Worm (Caenorhabditis elegans) whole organism, young adult: ENCODE results near the gene ugt-36.

Experiments used
- B0019.2 ChIP-seq: fragments of 200-800 bp; sonication (Bioruptor generic); conservative IDR thresholded peaks from 2 replicates; pipeline ENCODE4 v1.3.6; 2022; ENCODE audit warnings: missing genetic modification reagents, missing genetic modification characterization, missing compliant biosample characterization
- B0035.1 ChIP-seq: sonication (generic microtip); optimal IDR thresholded peaks from 2 replicates; lab custom pipeline; 2016; ENCODE audit warnings: missing genetic modification characterization, mild to moderate bottlenecking, missing compliant biosample characterization, missing genotype, missing genetic modification reagents
- C06A6.2 ChIP-seq: fragments of 200-800 bp; sonication (Bioruptor generic); conservative IDR thresholded peaks from 2 replicates; pipeline ENCODE4 v1.3.6; 2022; ENCODE audit warnings: missing genetic modification characterization, missing compliant biosample characterization
- F22D6.2 ChIP-seq: sonication (generic microtip); optimal IDR thresholded peaks from 2 replicates; lab custom pipeline; 2016; ENCODE audit warnings: mild to moderate bottlenecking, missing genetic modification characterization, missing compliant biosample characterization
- F37B4.10 ChIP-seq: fragments of 200-800 bp; sonication (Bioruptor generic); IDR thresholded peaks from 2 replicates; pipeline ENCODE4 v1.3.6; 2022; ENCODE audit warnings: missing genetic modification characterization, missing compliant biosample characterization
- F39B2.1 ChIP-seq: fragments of 200-800 bp; sonication (Bioruptor generic); IDR thresholded peaks from 2 replicates; pipeline ENCODE4 v1.3.6; 2022; ENCODE audit warnings: missing genetic modification reagents, missing genetic modification characterization, missing compliant biosample characterization
- F52B5.7 ChIP-seq: sonication (generic microtip); optimal IDR thresholded peaks from 2 replicates; lab custom pipeline; 2016; ENCODE audit warnings: mild to moderate bottlenecking, missing genetic modification characterization, missing compliant biosample characterization
- T07F8.4 ChIP-seq: sonication (generic microtip); optimal IDR thresholded peaks from 2 replicates; lab custom pipeline; 2016; ENCODE audit warnings: mild to moderate bottlenecking, missing genetic modification characterization, moderate library complexity, missing compliant biosample characterization
- Y53F4B.3 ChIP-seq: fragments of 200-800 bp; sonication (Bioruptor generic); IDR thresholded peaks from 2 replicates; pipeline ENCODE4 v1.3.6; 2022; ENCODE audit warnings: missing genetic modification reagents, missing genetic modification characterization, missing compliant biosample characterization
- Y95B8A.8 ChIP-seq: fragments of 200-800 bp; sonication (Bioruptor generic); IDR thresholded peaks from 2 replicates; pipeline ENCODE4 v1.3.6; 2022; ENCODE audit warnings: missing genetic modification reagents, missing genetic modification characterization, missing compliant biosample characterization
- ZK185.1 ChIP-seq: sonication (generic microtip); optimal IDR thresholded peaks from 2 replicates; lab custom pipeline; 2016; ENCODE audit warnings: mild to moderate bottlenecking, missing genetic modification characterization, missing compliant biosample characterization; ENCODE audit not compliant: poor library complexity, severe bottlenecking
- ama-1 ChIP-seq, 3 experiments: fragments of 150-350 bp in 1 of 3; sonication (generic microtip) in 2 of 3; optimal IDR thresholded peaks; 2 replicates each; lab custom pipeline; 2014 to 2018; ENCODE audit warnings: missing biosample characterization in 2 of 3, missing genetic modification characterization in 2 of 3, missing genetic modification reagents in 2 of 3
- atf-7 ChIP-seq: sonication (generic microtip); optimal IDR thresholded peaks from 2 replicates; lab custom pipeline; 2017; ENCODE audit warnings: mild to moderate bottlenecking, missing genetic modification characterization, missing compliant biosample characterization
- attf-3 ChIP-seq: fragments of 200-800 bp; sonication (Bioruptor generic); conservative IDR thresholded peaks from 2 replicates; pipeline ENCODE4 v1.3.6; 2022; ENCODE audit warnings: missing genetic modification reagents, missing genetic modification characterization, missing compliant biosample characterization
- attf-5 ChIP-seq: fragments of 200-800 bp; sonication (Bioruptor generic); optimal IDR thresholded peaks from 2 replicates; lab custom pipeline; 2018; ENCODE audit warnings: mild to moderate bottlenecking, missing genetic modification characterization, missing compliant biosample characterization
- attf-6 ChIP-seq: fragments of 200-800 bp; sonication (Bioruptor generic); IDR thresholded peaks from 2 replicates; pipeline ENCODE4 v1.3.6; 2022; ENCODE audit warnings: missing genetic modification reagents, missing genetic modification characterization, missing compliant biosample characterization
- bed-1 ChIP-seq: fragments of 200-800 bp; sonication (Bioruptor generic); IDR thresholded peaks from 2 replicates; pipeline ENCODE4 v1.3.6; 2022; ENCODE audit warnings: missing genetic modification reagents, missing genetic modification characterization, missing compliant biosample characterization
- ccch-3 ChIP-seq: fragments of 200-800 bp; sonication (Bioruptor generic); optimal IDR thresholded peaks from 2 replicates; lab custom pipeline; 2018; ENCODE audit warnings: mild to moderate bottlenecking, missing genetic modification characterization, missing compliant biosample characterization
- ceh-91 ChIP-seq: fragments of 200-800 bp; sonication (Bioruptor generic); IDR thresholded peaks from 2 replicates; pipeline ENCODE4 v1.3.6; 2022; ENCODE audit warnings: missing genetic modification reagents, missing genetic modification characterization, missing compliant biosample characterization
- dpff-1 ChIP-seq: sonication (generic microtip); optimal IDR thresholded peaks from 2 replicates; lab custom pipeline; 2017; ENCODE audit warnings: mild to moderate bottlenecking, missing genetic modification characterization, missing compliant biosample characterization
- dpl-1 ChIP-seq: fragments of 150-350 bp; optimal IDR thresholded peaks from 2 replicates; lab custom pipeline; 2014; ENCODE audit warnings: missing biosample characterization, missing genetic modification reagents, missing genetic modification characterization
- egrh-3 ChIP-seq: fragments of 200-800 bp; sonication (Bioruptor generic); IDR thresholded peaks from 2 replicates; pipeline ENCODE4 v1.3.6; 2022; ENCODE audit warnings: missing genetic modification reagents, missing genetic modification characterization, missing compliant biosample characterization
- ekl-4 ChIP-seq: fragments of 200-800 bp; sonication (Bioruptor generic); IDR thresholded peaks from 2 replicates; pipeline ENCODE4 v1.3.6; 2022; ENCODE audit warnings: missing genetic modification reagents, missing genetic modification characterization, missing compliant biosample characterization
- gei-17 ChIP-seq: fragments of 200-800 bp; sonication (Bioruptor generic); optimal IDR thresholded peaks from 2 replicates; lab custom pipeline; 2018; ENCODE audit warnings: mild to moderate bottlenecking, missing genetic modification characterization, missing compliant biosample characterization
- hlh-12 ChIP-seq: sonication (generic microtip); optimal IDR thresholded peaks from 2 replicates; lab custom pipeline; 2016; ENCODE audit warnings: missing genetic modification characterization, missing compliant biosample characterization
- hsf-1 ChIP-seq: fragments of 200-800 bp; sonication (Bioruptor generic); IDR thresholded peaks from 2 replicates; pipeline ENCODE4 v1.3.6; 2022; ENCODE audit warnings: missing genetic modification reagents, missing genetic modification characterization, missing compliant biosample characterization
- lin-40 ChIP-seq: sonication (generic microtip); optimal IDR thresholded peaks from 2 replicates; lab custom pipeline; 2016; ENCODE audit warnings: missing genetic modification characterization, mild to moderate bottlenecking, missing compliant biosample characterization, missing genotype, missing genetic modification reagents
- lin-54 ChIP-seq: fragments of 200-800 bp; sonication (Bioruptor generic); optimal IDR thresholded peaks from 2 replicates; lab custom pipeline; 2018; ENCODE audit warnings: mild to moderate bottlenecking, missing genetic modification characterization, missing compliant biosample characterization
- lsl-1 ChIP-seq: fragments of 200-800 bp; sonication (Bioruptor generic); optimal IDR thresholded peaks from 2 replicates; lab custom pipeline; 2018; ENCODE audit warnings: mild to moderate bottlenecking, missing genetic modification characterization, moderate library complexity, missing compliant biosample characterization
- madf-10 ChIP-seq: sonication (generic microtip); optimal IDR thresholded peaks from 2 replicates; lab custom pipeline; 2016; ENCODE audit warnings: mild to moderate bottlenecking, missing genetic modification characterization, missing compliant biosample characterization
- madf-3 ChIP-seq: fragments of 200-800 bp; sonication (Bioruptor generic); IDR thresholded peaks from 2 replicates; pipeline ENCODE4 v1.3.6; 2022; ENCODE audit warnings: missing genetic modification reagents, missing genetic modification characterization, missing compliant biosample characterization
- madf-8 ChIP-seq: fragments of 200-800 bp; sonication (Bioruptor generic); conservative IDR thresholded peaks from 2 replicates; pipeline ENCODE4 v1.3.6; 2022; ENCODE audit warnings: missing genetic modification reagents, missing genetic modification characterization, missing compliant biosample characterization
- mcd-1 ChIP-seq: fragments of 200-800 bp; sonication (Bioruptor generic); IDR thresholded peaks from 2 replicates; pipeline ENCODE4 v1.3.6; 2022; ENCODE audit warnings: missing genetic modification reagents, missing genetic modification characterization, missing compliant biosample characterization
- mel-28 ChIP-seq: sonication (generic microtip); optimal IDR thresholded peaks from 2 replicates; lab custom pipeline; 2016; ENCODE audit warnings: borderline replicate concordance, mild to moderate bottlenecking, missing genetic modification characterization, missing compliant biosample characterization
- mxl-1 ChIP-seq: sonication (generic microtip); optimal IDR thresholded peaks from 2 replicates; lab custom pipeline; 2016; ENCODE audit warnings: missing genetic modification characterization, missing compliant biosample characterization
- nfyb-1 ChIP-seq: fragments of 200-800 bp; sonication (Bioruptor generic); IDR thresholded peaks from 2 replicates; pipeline ENCODE4 v1.3.6; 2022; ENCODE audit warnings: missing genetic modification reagents, missing genetic modification characterization, missing compliant biosample characterization
- nhr-120 ChIP-seq: fragments of 200-800 bp; sonication (Bioruptor generic); IDR thresholded peaks from 2 replicates; pipeline ENCODE4 v1.3.6; 2022; ENCODE audit warnings: missing genetic modification characterization, missing compliant biosample characterization
- nhr-80 ChIP-seq: sonication (generic microtip); optimal IDR thresholded peaks from 2 replicates; lab custom pipeline; 2016; ENCODE audit warnings: missing genetic modification characterization, missing compliant biosample characterization
- pbrm-1 ChIP-seq: fragments of 200-800 bp; sonication (Bioruptor generic); IDR thresholded peaks from 2 replicates; pipeline ENCODE4 v1.3.6; 2022; ENCODE audit warnings: missing genetic modification reagents, missing genetic modification characterization, missing compliant biosample characterization
- pha-4 ChIP-seq: fragments of 150-350 bp; sonication (generic microtip); optimal IDR thresholded peaks from 2 replicates; lab custom pipeline; 2014; ENCODE audit warnings: missing biosample characterization, missing genetic modification reagents, missing genetic modification characterization
- rcor-1 ChIP-seq: fragments of 200-800 bp; sonication (Bioruptor generic); IDR thresholded peaks from 2 replicates; pipeline ENCODE4 v1.3.6; 2022; ENCODE audit warnings: missing genetic modification reagents, missing genetic modification characterization, missing compliant biosample characterization
- rec-8 ChIP-seq, 2 experiments: sonication (generic microtip); optimal IDR thresholded peaks; 2 replicates each; lab custom pipeline; 2016; ENCODE audit warnings: mild to moderate bottlenecking in 2 of 2, missing genetic modification characterization in 2 of 2, missing genetic modification reagents in 2 of 2, missing genotype in 2 of 2, missing biosample characterization in 1 of 2, missing compliant biosample characterization in 1 of 2, moderate library complexity in 1 of 2
- sea-2 ChIP-seq: fragments of 200-800 bp; sonication (Bioruptor generic); IDR thresholded peaks from 2 replicates; pipeline ENCODE4 v1.3.6; 2022; ENCODE audit warnings: missing genetic modification characterization, missing compliant biosample characterization
- snpc-1.1 ChIP-seq: sonication (generic microtip); optimal IDR thresholded peaks from 2 replicates; lab custom pipeline; 2017; ENCODE audit warnings: missing genetic modification characterization, mild to moderate bottlenecking, missing compliant biosample characterization, antibody characterized with exemption, moderate library complexity, missing genotype, missing genetic modification reagents; ENCODE audit not compliant: insufficient read depth
- snpc-1.3 ChIP-seq: sonication (generic microtip); optimal IDR thresholded peaks from 2 replicates; lab custom pipeline; 2017; ENCODE audit warnings: missing genetic modification characterization, mild to moderate bottlenecking, missing compliant biosample characterization, antibody characterized with exemption, moderate library complexity, missing genotype, missing genetic modification reagents; ENCODE audit not compliant: insufficient read depth
- xnd-1 ChIP-seq: sonication (generic microtip); optimal IDR thresholded peaks from 2 replicates; lab custom pipeline; 2016; ENCODE audit warnings: missing genotype, missing genetic modification reagents, missing genetic modification characterization, missing compliant biosample characterization
- zim-3 ChIP-seq: sonication (generic microtip); optimal IDR thresholded peaks from 2 replicates; lab custom pipeline; 2017; ENCODE audit warnings: mild to moderate bottlenecking, missing genetic modification characterization, moderate library complexity, missing compliant biosample characterization
- ztf-18 ChIP-seq: sonication (generic microtip); optimal IDR thresholded peaks from 2 replicates; lab custom pipeline; 2016; ENCODE audit warnings: missing genotype, mild to moderate bottlenecking, missing genetic modification characterization, missing compliant biosample characterization
- ztf-22 ChIP-seq: fragments of 200-800 bp; sonication (Bioruptor generic); optimal IDR thresholded peaks from 2 replicates; lab custom pipeline; 2018; ENCODE audit warnings: mild to moderate bottlenecking, missing genetic modification characterization, moderate library complexity, missing compliant biosample characterization

The ugt-36 gene

DNA sequence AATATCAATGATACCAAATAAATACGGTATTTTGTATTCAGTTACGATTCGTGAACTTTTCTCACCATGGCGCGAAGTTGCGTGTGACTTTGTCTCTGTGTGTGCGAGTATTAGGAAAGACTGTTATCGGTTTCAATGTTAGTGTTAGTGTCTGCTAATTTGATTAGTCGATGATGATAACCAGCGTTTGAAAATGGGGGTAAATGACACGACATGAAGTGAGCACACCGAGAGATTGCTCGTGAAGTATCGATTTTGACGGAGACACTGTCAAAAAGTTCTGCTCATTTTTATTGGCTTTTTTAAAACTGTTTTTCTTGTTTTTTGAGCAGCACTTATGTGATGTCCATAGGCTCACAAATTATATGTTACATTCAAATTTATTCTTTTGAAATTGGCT lies 31.6 kb downstream of the ugt-36 start:
- TF ChIP-seq dpl-1 (no peak), nfyb-1 (GFP tag; lab: Robert Waterston, UW) (peak; percentile 73; the same call in 1 of the 2 replicates), ZK185.1 (tag; lab: Kevin White, UChicago) (peak; percentile 8), sea-2 (GFP tag; lab: Robert Waterston, UW) (no peak), lin-54 (GFP tag; lab: Kevin White, UChicago) (peak; percentile 35), B0035.1 (no peak), xnd-1 (tag; lab: Kevin White, UChicago) (peak; percentile 56), pha-4 (tag; lab: Kevin White, UChicago) (peak; percentile 43), F39B2.1 (GFP tag; lab: Robert Waterston, UW) (no peak), nhr-80 (peak; percentile 95), attf-3 (GFP tag; lab: Robert Waterston, UW) (no peak), F37B4.10 (GFP tag; lab: Robert Waterston, UW) (no peak), B0019.2 (GFP tag; lab: Robert Waterston, UW) (no peak), lsl-1 (GFP tag; lab: Kevin White, UChicago) (peak; percentile 33), mxl-1 (no peak), zim-3 (tag; lab: Kevin White, UChicago) (no peak), F22D6.2 (tag; lab: Kevin White, UChicago) (no peak), attf-5 (GFP tag; lab: Kevin White, UChicago) (peak; percentile 41), pbrm-1 (GFP tag; lab: Robert Waterston, UW) (peak; percentile 39; the same call in 1 of the 2 replicates), hsf-1 (GFP tag; lab: Robert Waterston, UW) (peak; percentile 72), Y53F4B.3 (no peak), madf-8 (peak; percentile 20; the same call in 1 of the 2 replicates), ztf-18 (no peak), nhr-120 (GFP tag; lab: Robert Waterston, UW) (no peak), snpc-1.3 (no peak), mel-28 (no peak), egrh-3 (no peak), atf-7 (tag; lab: Kevin White, UChicago) (peak; percentile 40), bed-1 (GFP tag; lab: Robert Waterston, UW) (no peak), ccch-3 (GFP tag; lab: Kevin White, UChicago) (no peak), madf-3 (GFP tag; lab: Robert Waterston, UW) (peak; percentile 93), rcor-1 (GFP tag; lab: Robert Waterston, UW) (no peak), mcd-1 (GFP tag; lab: Robert Waterston, UW) (no peak), C06A6.2 (GFP tag; lab: Robert Waterston, UW) (no peak), rec-8 (tag; optimal IDR thresholded peaks at IDR 0.05; lab: Kevin White, UChicago) (no peak), snpc-1.1 (tag; lab: Kevin White, UChicago) (peak; percentile 13), dpff-1 (tag; lab: Kevin White, UChicago) (peak; percentile 1), ceh-91 (GFP tag; lab: Robert Waterston, UW) (no peak), T07F8.4 (tag; lab: Kevin White, UChicago) (no peak), hlh-12 (tag; lab: Kevin White, UChicago) (no peak), lin-40 (tag; lab: Kevin White, UChicago) (peak; percentile 29), ekl-4 (GFP tag; lab: Robert Waterston, UW) (peak; percentile 72), Y95B8A.8 (GFP tag; lab: Robert Waterston, UW) (0 out of 2 replicates have a peak, but pooled peaks have one; percentile 42), ama-1 (optimal IDR thresholded peaks at IDR 0.05; lab: Kevin White, UChicago) (peak; percentile 48), ama-1 (GFP tag; optimal IDR thresholded peaks at IDR 0.05; lab: Kevin White, UChicago) (peak in 1 of 2 experiments; percentile 73), F52B5.7 (tag; lab: Kevin White, UChicago) (peak; percentile 43), madf-10 (no peak), attf-6 (GFP tag; lab: Robert Waterston, UW) (peak; percentile 64), gei-17 (GFP tag; lab: Kevin White, UChicago) (no peak), ztf-22 (GFP tag; lab: Kevin White, UChicago) (peak; percentile 4)
